Worm (Caenorhabditis elegans): Measurements from ENCODE around the gene ubc-22.

DNA sequence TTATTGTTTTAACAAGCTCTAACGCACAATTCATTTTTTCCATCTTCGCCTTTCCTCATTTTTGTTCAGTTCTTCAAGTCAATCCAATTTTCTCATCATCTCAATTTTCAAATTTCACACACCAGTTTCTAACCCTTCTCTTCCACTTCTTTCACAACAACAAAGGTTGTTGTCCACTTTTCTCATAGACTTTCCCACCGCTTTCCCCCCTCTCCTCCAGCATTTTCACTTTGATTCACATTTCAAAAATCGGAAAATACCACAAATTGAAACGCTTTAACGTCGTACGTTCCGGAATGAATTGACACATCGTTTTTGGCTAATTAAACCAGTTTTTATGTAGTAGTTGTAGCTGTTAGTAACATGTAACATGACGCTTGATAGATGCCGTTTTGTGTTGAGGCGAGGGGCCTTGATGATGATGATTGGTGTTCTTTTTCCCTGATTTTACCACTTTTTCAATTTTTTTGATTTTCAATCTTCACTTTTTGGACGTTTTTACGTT, 21.3 kb upstream of the ubc-22 start:
- TF ChIP-seq pha-4 (tag; optimal IDR thresholded peaks at IDR 0.05) (no peak), mab-5 (tag; optimal IDR thresholded peaks at IDR 0.05) (no peak), nhr-28 (tag; optimal IDR thresholded peaks at IDR 0.05) (no peak), unc-62 (GFP tag; optimal IDR thresholded peaks at IDR 0.05) (no peak), nhr-76 (tag; optimal IDR thresholded peaks at IDR 0.05) (no peak), blmp-1 (tag; optimal IDR thresholded peaks at IDR 0.05) (peak; percentile 55), mep-1 (tag; optimal IDR thresholded peaks at IDR 0.05) (no peak), snpc-4 (tag; optimal IDR thresholded peaks at IDR 0.05) (no peak), unc-39 (tag; optimal IDR thresholded peaks at IDR 0.05) (no peak), zip-8 (tag; optimal IDR thresholded peaks at IDR 0.05) (no peak), ceh-39 (tag; optimal IDR thresholded peaks at IDR 0.05) (no peak), flh-1 (GFP tag; optimal IDR thresholded peaks at IDR 0.05) (no peak), ztf-11 (tag; optimal IDR thresholded peaks at IDR 0.05) (no peak)
